Worm (Caenorhabditis elegans) whole organism, L4 larva: ENCODE measurements around the gene C56G2.5.

Experiments used
- lin-39 ChIP-seq: fragments of 150-350 bp; optimal IDR thresholded peaks from 2 replicates; lab custom pipeline; 2014; ENCODE audit warnings: missing biosample characterization, missing genetic modification reagents, missing genetic modification characterization
- pha-4 ChIP-seq, 2 experiments: fragments of 150-350 bp in 1 of 2; fragments of 200-800 bp in 1 of 2; sonication (Bioruptor generic) in 1 of 2; IDR thresholded peaks in 1 of 2; optimal IDR thresholded peaks in 1 of 2; 2 replicates each; pipeline versions ENCODE4 v1.3.6 to Lab custom; 2014 to 2022; ENCODE audit warnings: missing genetic modification characterization in 2 of 2, missing genetic modification reagents in 2 of 2, missing biosample characterization in 1 of 2, missing compliant biosample characterization in 1 of 2
- unc-130 ChIP-seq: sonication (generic microtip); optimal IDR thresholded peaks from 2 replicates; lab custom pipeline; 2016; ENCODE audit warnings: missing genetic modification reagents, missing genetic modification characterization, missing compliant biosample characterization

ce11 chrIII:6362323-6362922 lies 38.4 kb upstream of the C56G2.5 start:
- TF ChIP-seq lin-39 (tag; lab: Kevin White, UChicago) (no peak), unc-130 (GFP tag; lab: Kevin White, UChicago) (no peak), pha-4 (GFP tag; IDR thresholded peaks at IDR 0.05; lab: Robert Waterston, UW) (no peak), pha-4 (tag; optimal IDR thresholded peaks at IDR 0.05; lab: Kevin White, UChicago) (no peak)
